Fruit fly (Drosophila melanogaster) whole organism, embryonic: ENCODE data around the gene CG17124.

ENCODE experiments used
- B-H1 ChIP-seq: fragments of 200-800 bp; sonication (Bioruptor generic); IDR thresholded peaks from 3 replicates; pipeline ENCODE4 v1.3.6; 2022; ENCODE audit warnings: missing biosample characterization, missing genetic modification characterization
- BEAF-32 ChIP-seq: fragments of 200-800 bp; sonication (Bioruptor generic); optimal IDR thresholded peaks from 3 replicates; lab custom pipeline; 2017; ENCODE audit warnings: missing biosample characterization, missing genetic modification characterization, mild to moderate bottlenecking, moderate library complexity, missing genetic modification reagents
- CG13775 ChIP-seq: fragments of 200-800 bp; sonication (Bioruptor generic); optimal IDR thresholded peaks from 3 replicates; lab custom pipeline; 2017; ENCODE audit warnings: missing biosample characterization, mild to moderate bottlenecking, missing genetic modification characterization
- CG16813 ChIP-seq: fragments of 200-800 bp; sonication (Bioruptor generic); IDR thresholded peaks from 3 replicates; pipeline ENCODE4 v1.3.6; 2022; ENCODE audit warnings: missing biosample characterization, missing genetic modification characterization; ENCODE audit not compliant: partially characterized antibody
- CG33213 ChIP-seq: fragments of 200-800 bp; sonication (Bioruptor generic); optimal IDR thresholded peaks from 3 replicates; lab custom pipeline; 2016; ENCODE audit warnings: missing biosample characterization, missing genetic modification characterization
- Stat92E ChIP-seq, 3 experiments: fragments of >200 bp in 2 of 3; fragments of 200-800 bp in 1 of 3; sonication (Bioruptor generic) in 1 of 3; optimal IDR thresholded peaks; 2 replicates each; lab custom pipeline; 2017 to 2019; ENCODE audit warnings: missing biosample characterization in 3 of 3, missing genetic modification characterization in 3 of 3, mild to moderate bottlenecking in 1 of 3, moderate library complexity in 1 of 3
- abd-A ChIP-seq: fragments of 200-800 bp; sonication (Bioruptor generic); optimal IDR thresholded peaks from 3 replicates; lab custom pipeline; 2019; ENCODE audit warnings: missing biosample characterization, mild to moderate bottlenecking, missing genetic modification characterization, moderate library complexity
- ap ChIP-seq: fragments of 200-800 bp; sonication (Bioruptor generic); IDR thresholded peaks from 2 replicates; pipeline ENCODE4 v1.3.6; 2022; ENCODE audit warnings: missing biosample characterization, missing genetic modification characterization
- az2 ChIP-seq: fragments of 200-800 bp; sonication (Bioruptor generic); optimal IDR thresholded peaks from 3 replicates; lab custom pipeline; 2016; ENCODE audit warnings: missing biosample characterization, missing genetic modification characterization
- grau ChIP-seq: fragments of 200-800 bp; optimal IDR thresholded peaks from 3 replicates; lab custom pipeline; 2019; ENCODE audit warnings: missing biosample characterization, mild to moderate bottlenecking, missing genetic modification characterization, moderate library complexity
- p53 ChIP-seq: fragments of 200-800 bp; sonication (Bioruptor generic); optimal IDR thresholded peaks from 2 replicates; lab custom pipeline; 2016; ENCODE audit warnings: missing biosample characterization, missing genetic modification characterization
- tna ChIP-seq: fragments of 200-800 bp; sonication (Bioruptor generic); IDR thresholded peaks from 2 replicates; pipeline ENCODE4 v1.3.6; 2022; ENCODE audit warnings: missing biosample characterization, missing genetic modification characterization; ENCODE audit not compliant: partially characterized antibody
- wor ChIP-seq: fragments of 200-800 bp; sonication (Bioruptor generic); IDR thresholded peaks from 2 replicates; pipeline ENCODE4 v1.3.6; 2022; ENCODE audit warnings: missing biosample characterization, missing genetic modification characterization

DNA sequence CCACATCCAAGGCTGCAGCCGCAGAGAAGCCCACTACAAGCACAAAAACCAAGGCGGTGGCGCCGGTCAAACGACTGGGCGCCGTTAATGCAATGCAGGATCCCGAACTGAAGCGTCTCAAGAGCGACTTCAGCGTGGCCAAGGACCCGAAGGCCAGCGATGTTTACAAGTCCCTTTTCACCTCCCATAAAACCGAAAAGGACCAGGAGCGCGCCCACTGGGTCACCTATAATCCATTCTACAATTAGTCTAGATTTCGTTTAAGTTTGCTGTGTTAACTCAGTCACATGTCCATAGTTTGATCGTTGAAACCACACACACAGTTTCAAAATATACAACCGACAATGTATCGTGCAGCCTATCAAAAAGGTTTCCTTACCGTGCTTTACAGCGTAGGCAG, 26.2 kb downstream of the CG17124 start, which contains the start of gene CG17118:
- TF ChIP-seq Stat92E (GFP tag; optimal IDR thresholded peaks at IDR 0.05; lab: Kevin White, UChicago) (no peak), BEAF-32 (no peak), CG16813 (GFP tag; lab: Robert Waterston, UW) (no peak), CG33213 (GFP tag; lab: Kevin White, UChicago) (no peak), ap (GFP tag; lab: Robert Waterston, UW) (no peak), B-H1 (GFP tag; lab: Robert Waterston, UW) (no peak), tna (no peak), p53 (GFP tag; lab: Kevin White, UChicago) (no peak), wor (no peak), CG13775 (no peak), grau (no peak), abd-A (no peak), az2 (no peak)
